In the genomic region with DNA sequence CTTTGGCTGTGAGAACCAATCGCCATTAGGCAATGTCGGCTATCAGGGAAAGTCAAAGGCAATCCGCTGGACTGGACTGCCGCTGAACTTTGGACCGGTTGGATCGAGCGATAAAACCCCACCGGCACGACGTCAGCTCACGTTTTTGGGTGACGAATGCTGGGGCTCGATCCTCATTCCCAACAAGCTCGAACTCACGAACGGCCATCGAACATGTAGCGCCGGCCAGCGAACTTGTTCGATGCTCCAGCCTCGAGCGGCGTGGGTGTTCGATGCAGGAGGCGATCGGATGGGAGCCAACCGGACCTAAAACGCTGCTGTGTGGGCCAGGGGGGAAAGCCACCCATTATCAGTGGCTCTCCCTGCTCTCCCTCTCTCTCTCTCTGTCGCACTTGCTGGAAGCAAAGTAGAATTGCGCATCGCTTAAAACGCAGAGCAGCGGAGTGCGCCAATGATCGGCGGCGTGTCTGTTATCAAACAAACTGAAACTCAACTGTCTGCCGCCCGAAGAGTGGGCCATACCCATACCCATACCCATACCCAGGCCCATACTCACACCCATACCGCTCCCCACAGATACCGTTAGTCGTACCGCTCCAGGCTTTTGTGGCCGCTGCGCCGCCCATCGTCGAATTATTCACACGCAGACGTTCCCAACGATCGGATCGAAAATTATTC, we compare ENCODE assay signal across 3 fruit fly cellular contexts.
A peak's percentile ranks its signal among the peaks of the same experiment; 100 is the strongest.
TF ChIP-seq lines count a peak whose summit lies in the region.

A gene (plus strand): TSS at position 628 of the 678 bp plus-strand sequence.

TF ChIP-seq in whole organism, embryonic, 481 proteins besides CTCF, POLR2A, EP300 and RAD21 (continued from another document):
- TF ChIP-seq aop (GFP tag; IDR thresholded peaks at IDR 0.05; lab: Robert Waterston, UW) (peak; percentile 39; the same call in 1 of the 2 replicates), ftz-f1 (GFP tag; optimal IDR thresholded peaks at IDR 0.05; lab: Kevin White, UChicago) (peak; percentile 11), CG13624 (GFP tag; optimal IDR thresholded peaks at IDR 0.05; lab: Kevin White, UChicago) (peak; percentile 81), Mes4 (GFP tag; optimal IDR thresholded peaks at IDR 0.05; lab: Kevin White, UChicago) (no peak), Nf-YC (tag; optimal IDR thresholded peaks at IDR 0.05; lab: Kevin White, UChicago) (peak; percentile 40), shn (GFP tag; optimal IDR thresholded peaks at IDR 0.05; lab: Kevin White, UChicago) (no peak), crc (GFP tag; optimal IDR thresholded peaks at IDR 0.05; lab: Kevin White, UChicago) (no peak), sna (GFP tag; IDR thresholded peaks at IDR 0.05; lab: Robert Waterston, UW; ENCODE audit: partially characterized antibody) (peak; percentile 56; the same call in 1 of the 2 replicates), HmgD (GFP tag; optimal IDR thresholded peaks at IDR 0.05; lab: Kevin White, UChicago) (peak; percentile 23), nom (GFP tag; optimal IDR thresholded peaks at IDR 0.05; lab: Kevin White, UChicago) (peak; percentile 97), CG1832 (GFP tag; optimal IDR thresholded peaks at IDR 0.05; lab: Kevin White, UChicago) (peak; percentile 20), Drgx (GFP tag; IDR thresholded peaks at IDR 0.05; lab: Robert Waterston, UW) (0 out of 2 replicates have a peak, but pooled peaks have one; percentile 24), CG10543 (GFP tag; optimal IDR thresholded peaks at IDR 0.05; lab: Kevin White, UChicago) (peak; percentile 52), Med (GFP tag; lab: Kevin White, UChicago) (peak; percentile 60), lola (GFP tag; optimal IDR thresholded peaks at IDR 0.05; lab: Kevin White, UChicago) (no peak), CG34224 (GFP tag; IDR thresholded peaks at IDR 0.05; lab: Robert Waterston, UW; ENCODE audit: partially characterized antibody) (peak; percentile 13; the same call in 1 of the 3 replicates), dysf (GFP tag; IDR thresholded peaks at IDR 0.05; lab: Robert Waterston, UW) (no peak), CG12769 (tag; optimal IDR thresholded peaks at IDR 0.05; lab: Kevin White, UChicago) (peak; percentile 68), pzg (GFP tag; optimal IDR thresholded peaks at IDR 0.05; lab: Kevin White, UChicago) (no peak), Hr78 (GFP tag; optimal IDR thresholded peaks at IDR 0.05; lab: Kevin White, UChicago) (peak in 1 of 2 experiments; percentile 23), ham (GFP tag; IDR thresholded peaks at IDR 0.05; lab: Robert Waterston, UW) (0 out of 2 replicates have a peak, but pooled peaks have one; percentile 20), CG18599 (GFP tag; optimal IDR thresholded peaks at IDR 0.05; lab: Kevin White, UChicago) (peak; percentile 12), CG5180 (GFP tag; optimal IDR thresholded peaks at IDR 0.05; lab: Kevin White, UChicago) (peak; percentile 99), lmd (GFP tag; IDR thresholded peaks at IDR 0.05; lab: Robert Waterston, UW) (no peak), wek (GFP tag; optimal IDR thresholded peaks at IDR 0.05; lab: Kevin White, UChicago) (no peak), twi (tag; optimal IDR thresholded peaks at IDR 0.05; lab: Kevin White, UChicago) (no peak), CG2199 (GFP tag; IDR thresholded peaks at IDR 0.05; lab: Robert Waterston, UW) (peak; percentile 96), ci (GFP tag; IDR thresholded peaks at IDR 0.05; lab: Robert Waterston, UW) (0 out of 3 replicates have a peak, but pooled peaks have one; percentile 42), Blimp-1 (GFP tag; optimal IDR thresholded peaks at IDR 0.05; lab: Kevin White, UChicago) (peak; percentile 26), lab (GFP tag; optimal IDR thresholded peaks at IDR 0.05; lab: Kevin White, UChicago) (peak; percentile 60), Adf1 (GFP tag; IDR thresholded peaks at IDR 0.05; lab: Robert Waterston, UW) (peak; percentile 49; the same call in 1 of the 2 replicates), NFAT (GFP tag; IDR thresholded peaks at IDR 0.05; lab: Robert Waterston, UW) (peak; percentile 25; the same call in 1 of the 2 replicates), CG11456 (GFP tag; IDR thresholded peaks at IDR 0.05; lab: Robert Waterston, UW) (peak; percentile 21; the same call in 1 of the 3 replicates), Nf-YB (GFP tag; optimal IDR thresholded peaks at IDR 0.05; lab: Kevin White, UChicago) (peak; percentile 74), Chrac-16 (GFP tag; optimal IDR thresholded peaks at IDR 0.05; lab: Kevin White, UChicago) (no peak), CG10979 (tag; optimal IDR thresholded peaks at IDR 0.05; lab: Kevin White, UChicago) (no peak), CG6654 (GFP tag; optimal IDR thresholded peaks at IDR 0.05; lab: Kevin White, UChicago) (no peak)

TF ChIP-seq in whole organism, prepupa, 60 proteins besides CTCF, POLR2A, EP300 and RAD21 (continued from another document):
- peak; percentile 6 for TF ChIP-seq Lpt (GFP tag; optimal IDR thresholded peaks at IDR 0.05; lab: Kevin White, UChicago)
- TF ChIP-seq CG6854 (GFP tag; optimal IDR thresholded peaks at IDR 0.05; lab: Kevin White, UChicago), result peak; percentile 89
- TF ChIP-seq lz (GFP tag; optimal IDR thresholded peaks at IDR 0.05; lab: Kevin White, UChicago), result no peak
- no peak for TF ChIP-seq CG11902 (GFP tag; optimal IDR thresholded peaks at IDR 0.05; lab: Kevin White, UChicago)
- TF ChIP-seq Hr38 (GFP tag; optimal IDR thresholded peaks at IDR 0.05; lab: Kevin White, UChicago), result no peak
- peak; percentile 84 to 88 for TF ChIP-seq ss (GFP tag; optimal IDR thresholded peaks at IDR 0.05; lab: Kevin White, UChicago)
- no peak for TF ChIP-seq fd59A (GFP tag; optimal IDR thresholded peaks at IDR 0.05; lab: Kevin White, UChicago)
- no peak for TF ChIP-seq OdsH (GFP tag; optimal IDR thresholded peaks at IDR 0.05; lab: Kevin White, UChicago)
- TF ChIP-seq pdm3 (GFP tag; optimal IDR thresholded peaks at IDR 0.05; lab: Kevin White, UChicago), result peak; percentile 11
- TF ChIP-seq Eip93F (GFP tag; optimal IDR thresholded peaks at IDR 0.05; lab: Kevin White, UChicago), result peak; percentile 83
- TF ChIP-seq CG34406 (GFP tag; optimal IDR thresholded peaks at IDR 0.05; lab: Kevin White, UChicago), result no peak
- no peak for TF ChIP-seq cyc (GFP tag; optimal IDR thresholded peaks at IDR 0.05; lab: Kevin White, UChicago)
- TF ChIP-seq vri (GFP tag; optimal IDR thresholded peaks at IDR 0.05; lab: Kevin White, UChicago), result peak; percentile 28
- TF ChIP-seq CG11294 (GFP tag; IDR thresholded peaks at IDR 0.05; lab: Robert Waterston, UW), result no peak
- TF ChIP-seq Sox15 (GFP tag; optimal IDR thresholded peaks at IDR 0.05; lab: Kevin White, UChicago), result no peak
- TF ChIP-seq CG32006 (GFP tag; optimal IDR thresholded peaks at IDR 0.05; lab: Kevin White, UChicago), result peak; percentile 2
- TF ChIP-seq Ets96B (tag; optimal IDR thresholded peaks at IDR 0.05; lab: Kevin White, UChicago), result peak; percentile 49
- TF ChIP-seq CG7368 (GFP tag; optimal IDR thresholded peaks at IDR 0.05; lab: Kevin White, UChicago), result peak; percentile 68
- peak; percentile 60; the same call in 2 of the 3 replicates for TF ChIP-seq CG6163 (GFP tag; IDR thresholded peaks at IDR 0.05; lab: Robert Waterston, UW)
- peak; percentile 84 for TF ChIP-seq CG6276 (GFP tag; optimal IDR thresholded peaks at IDR 0.05; lab: Kevin White, UChicago)
- peak; percentile 79 for TF ChIP-seq net (GFP tag; optimal IDR thresholded peaks at IDR 0.05; lab: Kevin White, UChicago)
- peak; percentile 59 for TF ChIP-seq Sox102F (GFP tag; optimal IDR thresholded peaks at IDR 0.05; lab: Kevin White, UChicago)
- peak; percentile 76 for TF ChIP-seq CG16779 (tag; optimal IDR thresholded peaks at IDR 0.05; lab: Kevin White, UChicago)
- TF ChIP-seq Hr39 (GFP tag; optimal IDR thresholded peaks at IDR 0.05; lab: Kevin White, UChicago), result no peak
- peak; percentile 10 for TF ChIP-seq Smox (GFP tag; optimal IDR thresholded peaks at IDR 0.05; lab: Kevin White, UChicago)
- TF ChIP-seq CG31627 (GFP tag; optimal IDR thresholded peaks at IDR 0.05; lab: Kevin White, UChicago), result no peak
- peak; percentile 81 for TF ChIP-seq CG6808 (GFP tag; optimal IDR thresholded peaks at IDR 0.05; lab: Kevin White, UChicago)
- peak; percentile 52; the same call in 1 of the 3 replicates for TF ChIP-seq eg (GFP tag; IDR thresholded peaks at IDR 0.05; lab: Robert Waterston, UW)
- peak in 1 of 2 experiments; percentile 21 for TF ChIP-seq salr (GFP tag; optimal IDR thresholded peaks at IDR 0.05; lab: Kevin White, UChicago)
- no peak for TF ChIP-seq Hr4 (GFP tag; optimal IDR thresholded peaks at IDR 0.05; lab: Kevin White, UChicago)
- peak; percentile 37 for TF ChIP-seq dsx (GFP tag; optimal IDR thresholded peaks at IDR 0.05; lab: Kevin White, UChicago; ENCODE audit: poor library complexity, severe bottlenecking)
- TF ChIP-seq CG9139 (GFP tag; optimal IDR thresholded peaks at IDR 0.05; lab: Kevin White, UChicago), result peak; percentile 90
- TF ChIP-seq Sox14 (GFP tag; optimal IDR thresholded peaks at IDR 0.05; lab: Kevin White, UChicago), result peak; percentile 38
- peak; percentile 76 for TF ChIP-seq Eip78C (GFP tag; lab: Kevin White, UChicago)
- no peak for TF ChIP-seq acj6 (GFP tag; optimal IDR thresholded peaks at IDR 0.05; lab: Kevin White, UChicago)
- peak; percentile 72 for TF ChIP-seq CG3919 (GFP tag; optimal IDR thresholded peaks at IDR 0.05; lab: Kevin White, UChicago)
- peak; percentile 59 for TF ChIP-seq topi (GFP tag; optimal IDR thresholded peaks at IDR 0.05; lab: Kevin White, UChicago)
- TF ChIP-seq CG10669 (GFP tag; optimal IDR thresholded peaks at IDR 0.05; lab: Kevin White, UChicago), result peak; percentile 58
- TF ChIP-seq dac (GFP tag; optimal IDR thresholded peaks at IDR 0.05; lab: Kevin White, UChicago), result peak; percentile 25
- peak; percentile 2 for TF ChIP-seq esn (GFP tag; optimal IDR thresholded peaks at IDR 0.05; lab: Kevin White, UChicago)

TF ChIP-seq in whole organism, wandering third instar larva, 38 proteins besides CTCF, POLR2A, EP300 and RAD21 (continued from another document):
- TF ChIP-seq Sp1 (GFP tag; optimal IDR thresholded peaks at IDR 0.05; lab: Kevin White, UChicago), result peak; percentile 20
- no peak for TF ChIP-seq ey (GFP tag; optimal IDR thresholded peaks at IDR 0.05; lab: Kevin White, UChicago)
- no peak for TF ChIP-seq sv (GFP tag; optimal IDR thresholded peaks at IDR 0.05; lab: Kevin White, UChicago)
- no peak for TF ChIP-seq Vsx2 (GFP tag; optimal IDR thresholded peaks at IDR 0.05; lab: Kevin White, UChicago; ENCODE audit: partially characterized antibody)
- TF ChIP-seq OdsH (GFP tag; optimal IDR thresholded peaks at IDR 0.05; lab: Kevin White, UChicago), result peak; percentile 15
- TF ChIP-seq br (GFP tag; optimal IDR thresholded peaks at IDR 0.05; lab: Kevin White, UChicago), result peak; percentile 16
- TF ChIP-seq Dfd (GFP tag; optimal IDR thresholded peaks at IDR 0.05; lab: Kevin White, UChicago), result no peak
- no peak for TF ChIP-seq pan (optimal IDR thresholded peaks at IDR 0.05; lab: Kevin White, UChicago)
- no peak for TF ChIP-seq CG9705 (GFP tag; optimal IDR thresholded peaks at IDR 0.05; lab: Kevin White, UChicago)
- TF ChIP-seq rgr (GFP tag; optimal IDR thresholded peaks at IDR 0.05; lab: Kevin White, UChicago), result no peak
- peak; percentile 75 for TF ChIP-seq h (GFP tag; optimal IDR thresholded peaks at IDR 0.05; lab: Kevin White, UChicago)
- TF ChIP-seq HLH106 (tag; optimal IDR thresholded peaks at IDR 0.05; lab: Kevin White, UChicago), result peak; percentile 3
- TF ChIP-seq sage (GFP tag; optimal IDR thresholded peaks at IDR 0.05; lab: Kevin White, UChicago), result no peak
- TF ChIP-seq brk (GFP tag; optimal IDR thresholded peaks at IDR 0.05; lab: Kevin White, UChicago), result no peak
- TF ChIP-seq Myc (optimal IDR thresholded peaks at IDR 0.05; lab: Kevin White, UChicago), result no peak
- no peak for TF ChIP-seq Mio (GFP tag; optimal IDR thresholded peaks at IDR 0.05; lab: Kevin White, UChicago)
TF ChIP-seq in whole organism, wandering third instar larva: peak in this region for 13.
